Worm (Caenorhabditis elegans): ENCODE results near the gene C48B4.11.

Gene C48B4.11

DNA sequence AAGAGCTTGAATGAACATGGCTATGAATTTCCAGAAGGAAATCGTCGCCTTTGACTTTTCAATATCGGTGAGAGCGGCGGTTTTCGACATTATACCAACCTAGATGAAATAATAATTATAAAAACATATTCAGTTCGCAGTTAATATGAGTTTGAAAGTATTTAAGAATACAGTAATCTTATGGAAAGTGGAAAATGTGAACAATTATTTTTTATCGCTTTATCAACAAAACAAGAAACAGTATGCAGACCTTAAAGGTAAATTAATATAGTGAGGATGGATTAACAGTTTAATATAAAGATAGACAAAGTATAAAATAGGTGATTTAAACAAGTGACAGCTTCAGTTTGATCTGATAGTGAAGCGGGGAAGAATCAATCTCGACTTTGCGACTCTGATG is 7.5 kb downstream of the C48B4.11 start, which contains the start of gene C48B4.6 (continued):
- TF ChIP-seq nhr-10 (tag; optimal IDR thresholded peaks at IDR 0.05) (no peak), egl-43 (GFP tag; IDR thresholded peaks at IDR 0.05) (no peak), R02D3.7 (tag; optimal IDR thresholded peaks at IDR 0.05) (no peak)

DNA sequence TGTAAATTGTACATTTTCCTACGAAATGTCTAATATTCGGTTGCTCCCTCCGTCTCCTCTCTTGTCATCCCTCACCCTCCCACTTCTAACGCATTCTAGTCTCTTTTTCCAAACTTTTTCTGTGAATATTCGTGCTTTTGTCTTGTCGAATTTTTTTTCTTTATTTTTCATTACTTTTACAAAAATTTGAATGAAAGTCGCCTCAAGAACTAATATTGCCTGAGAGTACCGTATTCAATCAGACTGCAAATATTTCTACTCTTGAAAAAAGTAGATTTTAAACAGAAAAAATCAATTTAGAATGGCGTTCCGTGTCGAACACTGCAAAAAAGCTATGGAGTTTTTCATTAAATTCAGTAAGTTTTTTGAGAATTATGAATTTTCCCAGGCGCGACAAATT is 9.6 kb downstream of the C48B4.11 start, which contains the start of gene ZK1098.11:
TSS of gene ZK1098.11 (plus strand) at position 301 of the 400 bp plus-strand sequence.
- TF ChIP-seq lir-3 (tag; optimal IDR thresholded peaks at IDR 0.05) (no peak), F10B5.3 (tag; optimal IDR thresholded peaks at IDR 0.05) (no peak), hif-1 (tag; optimal IDR thresholded peaks at IDR 0.05) (no peak), aha-1 (tag) (no peak), lin-15B (tag; optimal IDR thresholded peaks at IDR 0.05) (no peak), unc-62 (GFP tag; optimal IDR thresholded peaks at IDR 0.05 in 1 of 2) (no peak), unc-62 (tag; optimal IDR thresholded peaks at IDR 0.05) (no peak), mes-2 (tag; optimal IDR thresholded peaks at IDR 0.05; ENCODE audit: poor library complexity, severe bottlenecking) (no peak), mxl-3 (GFP tag; optimal IDR thresholded peaks at IDR 0.05) (no peak), Y105C5A.15 (GFP tag; IDR thresholded peaks at IDR 0.05) (no peak), tra-1 (GFP tag; IDR thresholded peaks at IDR 0.05) (no peak), nhr-10 (tag; optimal IDR thresholded peaks at IDR 0.05) (no peak), dmd-8 (GFP tag; IDR thresholded peaks at IDR 0.05) (no peak), ceh-82 (tag; optimal IDR thresholded peaks at IDR 0.05) (no peak), snpc-1.2 (GFP tag; IDR thresholded peaks at IDR 0.05) (no peak), zip-11 (GFP tag; IDR thresholded peaks at IDR 0.05) (no peak), nhr-48 (tag; optimal IDR thresholded peaks at IDR 0.05) (no peak), zip-2 (tag; optimal IDR thresholded peaks at IDR 0.05) (no peak), nhr-41 (GFP tag; IDR thresholded peaks at IDR 0.05) (no peak)

DNA sequence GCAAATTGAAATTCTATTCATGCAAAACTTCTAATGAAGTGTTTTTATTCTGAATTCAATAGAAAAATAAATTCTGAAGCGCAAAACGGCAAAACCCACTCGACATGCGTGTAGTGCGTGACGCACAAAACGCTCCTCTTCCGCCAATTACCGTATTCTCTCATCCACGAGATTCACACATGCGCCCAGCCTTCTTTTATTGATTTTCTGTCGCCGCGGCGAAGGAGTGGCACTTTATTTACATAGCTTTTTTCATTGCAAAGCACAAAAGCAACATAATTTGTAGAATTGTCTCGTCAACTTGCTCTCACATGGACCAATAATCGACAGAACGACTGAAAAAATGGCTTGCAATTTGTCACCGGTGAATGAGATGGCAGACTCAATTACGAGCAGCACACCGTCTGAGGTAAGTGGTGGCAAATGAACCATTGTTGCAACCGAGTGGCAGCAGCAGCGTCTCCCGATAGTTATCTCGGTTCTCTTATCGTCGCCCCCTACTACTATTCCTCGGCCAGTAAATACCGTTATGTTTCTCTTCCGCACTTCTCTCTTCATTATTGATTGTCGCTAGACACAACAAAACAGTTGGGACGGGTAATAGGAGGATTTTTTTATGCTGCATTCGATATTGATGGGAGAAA is 19.8 kb downstream of the C48B4.11 start, which contains the start of gene unc-16:
TSS of gene unc-16 (plus strand) at position 243 of the 644 bp plus-strand sequence.
- no peak for TF ChIP-seq snpc-1.2 (GFP tag; IDR thresholded peaks at IDR 0.05)
- peak; percentile 90 for TF ChIP-seq hlh-11 (tag; optimal IDR thresholded peaks at IDR 0.05)
- no peak for TF ChIP-seq ztf-11 (tag; optimal IDR thresholded peaks at IDR 0.05)
- peak; percentile 91 for TF ChIP-seq rbr-2 (tag; optimal IDR thresholded peaks at IDR 0.05)
- TF ChIP-seq snpc-4 (tag; optimal IDR thresholded peaks at IDR 0.05) = no peak
- TF ChIP-seq dmd-8 (GFP tag; IDR thresholded peaks at IDR 0.05) = no peak
- peak; percentile 76 for TF ChIP-seq dpl-1 (GFP tag; optimal IDR thresholded peaks at IDR 0.05)
- TF ChIP-seq nhr-111 (GFP tag; optimal IDR thresholded peaks at IDR 0.05) = no peak
- peak; percentile 71 for TF ChIP-seq dmd-6 (GFP tag; IDR thresholded peaks at IDR 0.05)
- TF ChIP-seq mdt-29 (GFP tag; IDR thresholded peaks at IDR 0.05) = 0 out of 2 replicates have a peak, but pooled peaks have one; percentile 54
- no peak for TF ChIP-seq Y48G9A.11 (GFP tag; IDR thresholded peaks at IDR 0.05)
- no peak for TF ChIP-seq nhr-237 (tag; optimal IDR thresholded peaks at IDR 0.05)
- TF ChIP-seq F10B5.3 (tag; optimal IDR thresholded peaks at IDR 0.05) = peak; percentile 20
- TF ChIP-seq php-3 (GFP tag; IDR thresholded peaks at IDR 0.05) = no peak
- TF ChIP-seq nhr-10 (tag; optimal IDR thresholded peaks at IDR 0.05) = no peak
- no peak for TF ChIP-seq cey-2 (tag; optimal IDR thresholded peaks at IDR 0.05; ENCODE audit: borderline replicate concordance, insufficient read depth)
- no peak for TF ChIP-seq skn-1 (tag; optimal IDR thresholded peaks at IDR 0.05)
- no peak for TF ChIP-seq lin-1 (GFP tag; IDR thresholded peaks at IDR 0.05)
- no peak for TF ChIP-seq madf-5 (GFP tag; IDR thresholded peaks at IDR 0.05)
- TF ChIP-seq ama-1 (optimal IDR thresholded peaks at IDR 0.05) = peak; percentile 86
- TF ChIP-seq Y105C5A.15 (GFP tag; IDR thresholded peaks at IDR 0.05) = no peak
- TF ChIP-seq nhr-76 (tag; optimal IDR thresholded peaks at IDR 0.05) = no peak
- no peak for TF ChIP-seq spr-3 (GFP tag; optimal IDR thresholded peaks at IDR 0.05)
- TF ChIP-seq egl-43 (GFP tag; IDR thresholded peaks at IDR 0.05) = no peak; the same call in 1 of the 2 replicates
- 0 out of 2 replicates have a peak, but pooled peaks have one; percentile 8 for TF ChIP-seq ZK337.2 (GFP tag; IDR thresholded peaks at IDR 0.05)
- TF ChIP-seq ceh-62 (tag; optimal IDR thresholded peaks at IDR 0.05) = no peak
- TF ChIP-seq hif-1 (tag; optimal IDR thresholded peaks at IDR 0.05) = peak in 1 of 2 experiments; percentile 65
- TF ChIP-seq nhr-77 (tag; optimal IDR thresholded peaks at IDR 0.05) = peak; percentile 50
- peak; percentile 94 for TF ChIP-seq mep-1 (tag; optimal IDR thresholded peaks at IDR 0.05)
- TF ChIP-seq nhr-11 (tag; optimal IDR thresholded peaks at IDR 0.05) = peak; percentile 71
- TF ChIP-seq nhr-102 (tag; optimal IDR thresholded peaks at IDR 0.05) = peak; percentile 51
- peak; percentile 89 for TF ChIP-seq mxl-3 (GFP tag; optimal IDR thresholded peaks at IDR 0.05)
- TF ChIP-seq nhr-41 (GFP tag; IDR thresholded peaks at IDR 0.05) = no peak
- TF ChIP-seq sdz-12 (GFP tag; optimal IDR thresholded peaks at IDR 0.05) = no peak
- TF ChIP-seq ceh-20 (GFP tag; IDR thresholded peaks at IDR 0.05) = peak; percentile 95; the same call in 1 of the 2 replicates

All from whole organism, L4 larva.